Fruit fly (Drosophila melanogaster): Measurements from ENCODE around the gene PICK1.

Gene PICK1

dm6 chr2L:12678286-12678685 is 16.5 kb upstream of the PICK1 start (continued):
- TF ChIP-seq CG2875 (GFP tag; optimal IDR thresholded peaks at IDR 0.05) = no peak
- TF ChIP-seq stc (GFP tag; IDR thresholded peaks at IDR 0.05) = no peak
- TF ChIP-seq HLHmδ (GFP tag; optimal IDR thresholded peaks at IDR 0.05) = peak; percentile 17
- TF ChIP-seq CG12219 (GFP tag; optimal IDR thresholded peaks at IDR 0.05) = no peak
- TF ChIP-seq CG1832 (GFP tag; optimal IDR thresholded peaks at IDR 0.05) = peak; percentile 88
- no peak for TF ChIP-seq CG17186 (GFP tag; optimal IDR thresholded peaks at IDR 0.05)
- no peak for TF ChIP-seq Opbp (GFP tag; IDR thresholded peaks at IDR 0.05; ENCODE audit: partially characterized antibody)
- TF ChIP-seq ftz-f1 (GFP tag; optimal IDR thresholded peaks at IDR 0.05) = no peak
- no peak for TF ChIP-seq NK7.1 (GFP tag; optimal IDR thresholded peaks at IDR 0.05)
- TF ChIP-seq CG31441 (GFP tag; IDR thresholded peaks at IDR 0.05) = no peak
- no peak for TF ChIP-seq nau (GFP tag; optimal IDR thresholded peaks at IDR 0.05)
- no peak for TF ChIP-seq CG3847 (GFP tag; IDR thresholded peaks at IDR 0.05)
- no peak for TF ChIP-seq Fer2 (tag; optimal IDR thresholded peaks at IDR 0.05)
- no peak for TF ChIP-seq CG13123 (GFP tag; optimal IDR thresholded peaks at IDR 0.05)
- TF ChIP-seq amos (GFP tag; IDR thresholded peaks at IDR 0.05; ENCODE audit: partially characterized antibody) = no peak
- TF ChIP-seq CG2678 (tag; optimal IDR thresholded peaks at IDR 0.05) = no peak
- no peak for TF ChIP-seq CTCF (GFP tag; optimal IDR thresholded peaks at IDR 0.05)
- TF ChIP-seq phol (tag; optimal IDR thresholded peaks at IDR 0.05) = no peak
- TF ChIP-seq CG8765 (GFP tag; IDR thresholded peaks at IDR 0.05) = no peak
- TF ChIP-seq crp (GFP tag; optimal IDR thresholded peaks at IDR 0.05) = no peak
- TF ChIP-seq pb (GFP tag; optimal IDR thresholded peaks at IDR 0.05) = no peak
- TF ChIP-seq CG6813 (GFP tag; optimal IDR thresholded peaks at IDR 0.05) = no peak
- no peak for TF ChIP-seq CG10959 (GFP tag; IDR thresholded peaks at IDR 0.05)
- TF ChIP-seq CG18599 (GFP tag; optimal IDR thresholded peaks at IDR 0.05) = no peak
- TF ChIP-seq Adf1 (GFP tag; IDR thresholded peaks at IDR 0.05) = no peak
- TF ChIP-seq CG9437 (GFP tag; optimal IDR thresholded peaks at IDR 0.05) = no peak
- TF ChIP-seq CG2202 (tag; optimal IDR thresholded peaks at IDR 0.05) = no peak
- no peak for TF ChIP-seq pita (GFP tag; optimal IDR thresholded peaks at IDR 0.05)
- no peak for TF ChIP-seq gro (GFP tag; optimal IDR thresholded peaks at IDR 0.05)
- TF ChIP-seq CG10431 (GFP tag; optimal IDR thresholded peaks at IDR 0.05) = no peak
- no peak for TF ChIP-seq YL-1 (GFP tag; optimal IDR thresholded peaks at IDR 0.05)
- no peak for TF ChIP-seq schlank (tag; optimal IDR thresholded peaks at IDR 0.05)
- TF ChIP-seq Nf-YB (GFP tag; optimal IDR thresholded peaks at IDR 0.05) = peak; percentile 96
- peak; percentile 84 for TF ChIP-seq CG8478 (optimal IDR thresholded peaks at IDR 0.05)
- TF ChIP-seq CG42726 (GFP tag; IDR thresholded peaks at IDR 0.05; ENCODE audit: partially characterized antibody) = no peak
- TF ChIP-seq CG10321 (GFP tag; IDR thresholded peaks at IDR 0.05) = no peak
- TF ChIP-seq sna (GFP tag; IDR thresholded peaks at IDR 0.05; ENCODE audit: partially characterized antibody) = no peak
- no peak for TF ChIP-seq Asciz (GFP tag; optimal IDR thresholded peaks at IDR 0.05)
- no peak for TF ChIP-seq CG7963 (GFP tag; IDR thresholded peaks at IDR 0.05; ENCODE audit: partially characterized antibody)
- TF ChIP-seq Gug (GFP tag; IDR thresholded peaks at IDR 0.05) = no peak
- TF ChIP-seq Dip2 (GFP tag; IDR thresholded peaks at IDR 0.05) = no peak
- TF ChIP-seq Side (GFP tag; optimal IDR thresholded peaks at IDR 0.05) = no peak
- TF ChIP-seq Oli (tag; optimal IDR thresholded peaks at IDR 0.05) = no peak
- no peak for TF ChIP-seq GATAe (GFP tag; conservative IDR thresholded peaks at IDR 0.05)
- TF ChIP-seq Jarid2 (GFP tag; optimal IDR thresholded peaks at IDR 0.05) = peak; percentile 83
- no peak for TF ChIP-seq grau (tag; optimal IDR thresholded peaks at IDR 0.05)
- no peak for TF ChIP-seq Atf-2 (GFP tag; optimal IDR thresholded peaks at IDR 0.05)
- no peak for TF ChIP-seq Abd-B (GFP tag; optimal IDR thresholded peaks at IDR 0.05)
- no peak for TF ChIP-seq Fer3 (tag; optimal IDR thresholded peaks at IDR 0.05)
- peak; percentile 71 for TF ChIP-seq yki (optimal IDR thresholded peaks at IDR 0.05)
- TF ChIP-seq crol (GFP tag; IDR thresholded peaks at IDR 0.05) = peak; percentile 82
- TF ChIP-seq CG3726 (GFP tag; IDR thresholded peaks at IDR 0.05) = no peak
